Worm (Caenorhabditis elegans): ENCODE results near the gene T04H1.13.

DNA sequence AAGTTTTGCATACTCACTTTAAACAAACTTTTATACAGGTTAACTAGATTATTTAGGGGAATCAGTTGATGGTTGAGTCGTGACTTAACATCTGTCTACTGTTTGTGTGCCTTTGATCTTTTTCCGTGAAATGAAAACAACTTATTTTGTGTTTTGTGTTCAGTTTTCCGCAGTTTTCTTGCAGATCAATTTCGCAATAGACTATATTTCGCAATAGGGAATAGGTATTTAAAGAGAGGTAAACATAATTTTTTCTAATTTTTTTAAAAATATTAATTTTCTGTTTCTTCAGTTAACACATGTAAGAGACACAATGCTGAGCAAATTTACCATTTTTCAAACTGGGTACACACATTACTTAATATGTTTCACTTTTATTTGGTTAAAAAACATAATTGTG lies 16.5 kb upstream of the T04H1.13 start, which contains the start of gene tbb-6:
- TF ChIP-seq tbx-8 (GFP tag; optimal IDR thresholded peaks at IDR 0.05) (no peak), blmp-1 (tag; optimal IDR thresholded peaks at IDR 0.05) (no peak), lin-13 (tag; optimal IDR thresholded peaks at IDR 0.05) (no peak), elt-1 (tag; optimal IDR thresholded peaks at IDR 0.05; ENCODE audit: borderline replicate concordance, insufficient read depth) (no peak), nhr-76 (tag; optimal IDR thresholded peaks at IDR 0.05) (no peak), sptf-1 (tag; optimal IDR thresholded peaks at IDR 0.05) (no peak), ceh-83 (GFP tag; optimal IDR thresholded peaks at IDR 0.05) (no peak), bed-3 (GFP tag; optimal IDR thresholded peaks at IDR 0.05) (no peak), hlh-1 (tag; optimal IDR thresholded peaks at IDR 0.05) (no peak), lsy-2 (tag; optimal IDR thresholded peaks at IDR 0.05) (no peak)

Measured in whole organism, mixed stage, embryonic.